Fruit fly (Drosophila melanogaster) whole organism, embryonic: Measurements from ENCODE around the gene CG15185.
A peak's percentile ranks its signal among the peaks of the same experiment; 100 is the strongest.

ENCODE experiments used
- Adf1 ChIP-seq: fragments of 200-800 bp; sonication (Bioruptor generic); IDR thresholded peaks from 2 replicates; pipeline ENCODE4 v1.3.6; 2022; ENCODE audit warnings: missing biosample characterization, missing genetic modification characterization
- Antp ChIP-seq: fragments of 200-800 bp; sonication (Bioruptor generic); optimal IDR thresholded peaks from 3 replicates; lab custom pipeline; 2016; ENCODE audit warnings: missing biosample characterization, missing genetic modification characterization
- Atf3 ChIP-seq: fragments of 200-800 bp; sonication (Bioruptor generic); optimal IDR thresholded peaks from 3 replicates; lab custom pipeline; 2016; ENCODE audit warnings: missing biosample characterization, missing genetic modification characterization
- CG10366 ChIP-seq: fragments of 200-800 bp; sonication (Bioruptor generic); IDR thresholded peaks from 2 replicates; pipeline ENCODE4 v1.3.6; 2022; ENCODE audit warnings: missing biosample characterization, missing genetic modification characterization
- CG10462 ChIP-seq: fragments of 200-800 bp; sonication (Bioruptor generic); optimal IDR thresholded peaks from 2 replicates; lab custom pipeline; 2016; ENCODE audit warnings: missing biosample characterization, missing genetic modification characterization
- CG10543 ChIP-seq: fragments of 200-800 bp; sonication (Bioruptor generic); optimal IDR thresholded peaks from 3 replicates; lab custom pipeline; 2017; ENCODE audit warnings: missing biosample characterization, mild to moderate bottlenecking, missing genetic modification characterization, moderate library complexity
- CG12104 ChIP-seq: fragments of 200-800 bp; sonication (Bioruptor generic); optimal IDR thresholded peaks from 3 replicates; lab custom pipeline; 2016; ENCODE audit warnings: missing biosample characterization, missing genetic modification characterization
- CG12155 ChIP-seq: fragments of 200-800 bp; sonication (Bioruptor generic); optimal IDR thresholded peaks from 3 replicates; lab custom pipeline; 2016; ENCODE audit warnings: missing biosample characterization, missing genetic modification characterization
- CG12219 ChIP-seq: fragments of 200-800 bp; sonication (Bioruptor generic); optimal IDR thresholded peaks from 3 replicates; lab custom pipeline; 2018; ENCODE audit warnings: missing biosample characterization, mild to moderate bottlenecking, missing genetic modification characterization
- CG12236 ChIP-seq: fragments of 200-800 bp; sonication (Bioruptor generic); optimal IDR thresholded peaks from 2 replicates; lab custom pipeline; 2016; ENCODE audit warnings: missing biosample characterization, missing genetic modification characterization
- CG13287 ChIP-seq: fragments of 200-800 bp; sonication (Bioruptor generic); IDR thresholded peaks from 2 replicates; pipeline ENCODE4 v1.3.6; 2022; ENCODE audit warnings: missing biosample characterization, missing genetic modification characterization; ENCODE audit not compliant: partially characterized antibody
- CG13296 ChIP-seq: fragments of 200-800 bp; sonication (Bioruptor generic); optimal IDR thresholded peaks from 3 replicates; lab custom pipeline; 2018; ENCODE audit warnings: missing biosample characterization, mild to moderate bottlenecking, missing genetic modification characterization
- CG14014 ChIP-seq: fragments of 200-800 bp; sonication (Bioruptor generic); IDR thresholded peaks from 2 replicates; pipeline ENCODE4 v1.3.6; 2022; ENCODE audit warnings: missing biosample characterization, missing genetic modification characterization
- CG14050 ChIP-seq: fragments of 200-800 bp; sonication (Bioruptor generic); IDR thresholded peaks from 3 replicates; pipeline ENCODE4 v1.3.6; 2022; ENCODE audit warnings: missing biosample characterization, missing genetic modification characterization
- CG14860 ChIP-seq: fragments of 200-800 bp; sonication (Bioruptor generic); IDR thresholded peaks from 3 replicates; pipeline ENCODE4 v1.3.6; 2022; ENCODE audit warnings: missing biosample characterization, missing genetic modification characterization; ENCODE audit not compliant: partially characterized antibody
- CG15479 ChIP-seq: fragments of 200-800 bp; sonication (Bioruptor generic); optimal IDR thresholded peaks from 3 replicates; lab custom pipeline; 2019; ENCODE audit warnings: missing biosample characterization, mild to moderate bottlenecking, missing genetic modification characterization, moderate library complexity
- CG17359 ChIP-seq: fragments of 200-800 bp; sonication (Bioruptor generic); optimal IDR thresholded peaks from 3 replicates; lab custom pipeline; 2018; ENCODE audit warnings: missing biosample characterization, mild to moderate bottlenecking, missing genetic modification characterization, moderate library complexity
- CG2129 ChIP-seq: fragments of 200-800 bp; sonication (Bioruptor generic); IDR thresholded peaks from 2 replicates; pipeline ENCODE4 v1.3.6; 2022; ENCODE audit warnings: missing biosample characterization, missing genetic modification characterization; ENCODE audit not compliant: partially characterized antibody
- CG2678 ChIP-seq: fragments of 200-800 bp; sonication (Bioruptor generic); optimal IDR thresholded peaks from 3 replicates; lab custom pipeline; 2019; ENCODE audit warnings: missing biosample characterization, mild to moderate bottlenecking, missing genetic modification characterization, moderate library complexity
- CG6654 ChIP-seq: fragments of 200-800 bp; sonication (Bioruptor generic); optimal IDR thresholded peaks from 2 replicates; lab custom pipeline; 2017; ENCODE audit warnings: missing biosample characterization, mild to moderate bottlenecking, missing genetic modification characterization
- CG7556 ChIP-seq: fragments of 200-800 bp; sonication (Bioruptor generic); optimal IDR thresholded peaks from 2 replicates; lab custom pipeline; 2017; ENCODE audit warnings: missing biosample characterization, mild to moderate bottlenecking, missing genetic modification characterization
- CG9876 ChIP-seq: fragments of 200-800 bp; sonication (Bioruptor generic); optimal IDR thresholded peaks from 2 replicates; lab custom pipeline; 2016; ENCODE audit warnings: missing biosample characterization, missing genetic modification characterization
- CG9932 ChIP-seq: fragments of 200-800 bp; sonication (Bioruptor generic); IDR thresholded peaks from 2 replicates; pipeline ENCODE4 v1.3.6; 2022; ENCODE audit warnings: missing biosample characterization, missing genetic modification characterization
- CTCF ChIP-seq: fragments of 200-800 bp; sonication (Bioruptor generic); optimal IDR thresholded peaks from 2 replicates; lab custom pipeline; 2017; ENCODE audit warnings: missing biosample characterization, mild to moderate bottlenecking, missing genetic modification characterization, moderate library complexity
- CoRest ChIP-seq: fragments of 200-800 bp; sonication (Bioruptor generic); optimal IDR thresholded peaks from 3 replicates; lab custom pipeline; 2018; ENCODE audit warnings: missing biosample characterization, mild to moderate bottlenecking, missing genetic modification characterization, moderate library complexity
- E2f2 ChIP-seq: fragments of 200-800 bp; sonication (Bioruptor generic); IDR thresholded peaks from 2 replicates; pipeline ENCODE4 v1.3.6; 2022; ENCODE audit warnings: missing biosample characterization, missing genetic modification characterization
- HLH4C ChIP-seq: fragments of 200-800 bp; sonication (Bioruptor generic); IDR thresholded peaks from 3 replicates; pipeline ENCODE4 v1.3.6; 2022; ENCODE audit warnings: missing biosample characterization, missing genetic modification characterization; ENCODE audit not compliant: partially characterized antibody
- HmgZ ChIP-seq: fragments of 200-800 bp; sonication (Bioruptor generic); optimal IDR thresholded peaks from 2 replicates; lab custom pipeline; 2018; ENCODE audit warnings: missing biosample characterization, mild to moderate bottlenecking, missing genetic modification characterization
- Hr3 ChIP-seq: fragments of 200-800 bp; sonication (Bioruptor generic); optimal IDR thresholded peaks from 3 replicates; lab custom pipeline; 2016; ENCODE audit warnings: missing biosample characterization, missing genetic modification characterization
- Jarid2 ChIP-seq: fragments of 200-800 bp; sonication (Bioruptor generic); optimal IDR thresholded peaks from 3 replicates; lab custom pipeline; 2017; ENCODE audit warnings: mild to moderate bottlenecking, missing biosample characterization, missing genetic modification reagents, missing genetic modification characterization
- Sox100B ChIP-seq: fragments of 200-800 bp; sonication (Bioruptor generic); optimal IDR thresholded peaks from 3 replicates; lab custom pipeline; 2018; ENCODE audit warnings: missing biosample characterization, mild to moderate bottlenecking, missing genetic modification characterization
- Usf ChIP-seq: fragments of 200-800 bp; sonication (Bioruptor generic); optimal IDR thresholded peaks from 2 replicates; lab custom pipeline; 2017; ENCODE audit warnings: missing genotype, missing biosample characterization, missing genetic modification characterization
- bowl ChIP-seq: fragments of 200-800 bp; sonication (Bioruptor generic); IDR thresholded peaks from 2 replicates; pipeline ENCODE4 v1.3.6; 2022; ENCODE audit warnings: missing biosample characterization, missing genetic modification characterization
- cas ChIP-seq: fragments of 200-800 bp; sonication (Bioruptor generic); IDR thresholded peaks from 2 replicates; pipeline ENCODE4 v1.3.6; 2022; ENCODE audit warnings: missing biosample characterization, missing genetic modification characterization
- dmrt11E ChIP-seq: fragments of 200-800 bp; sonication (Bioruptor generic); optimal IDR thresholded peaks from 3 replicates; lab custom pipeline; 2018; ENCODE audit warnings: missing biosample characterization, mild to moderate bottlenecking, missing genetic modification characterization, moderate library complexity
- en ChIP-seq: fragments of 200-800 bp; sonication (Bioruptor generic); optimal IDR thresholded peaks from 2 replicates; lab custom pipeline; 2016; ENCODE audit warnings: missing biosample characterization, missing genetic modification characterization
- eyg ChIP-seq: fragments of 200-800 bp; sonication (Bioruptor generic); optimal IDR thresholded peaks from 3 replicates; lab custom pipeline; 2016; ENCODE audit warnings: missing biosample characterization, missing genetic modification characterization
- fd96Cb ChIP-seq: fragments of 200-800 bp; sonication (Bioruptor generic); optimal IDR thresholded peaks from 2 replicates; lab custom pipeline; 2018; ENCODE audit warnings: missing biosample characterization, mild to moderate bottlenecking, missing genetic modification characterization, moderate library complexity
- grau ChIP-seq: fragments of 200-800 bp; optimal IDR thresholded peaks from 3 replicates; lab custom pipeline; 2019; ENCODE audit warnings: missing biosample characterization, mild to moderate bottlenecking, missing genetic modification characterization, moderate library complexity
- h ChIP-seq: fragments of >200 bp; optimal IDR thresholded peaks from 2 replicates; lab custom pipeline; 2017
- jing ChIP-seq: fragments of 200-800 bp; sonication (Bioruptor generic); optimal IDR thresholded peaks from 2 replicates; lab custom pipeline; 2018; ENCODE audit warnings: missing biosample characterization, mild to moderate bottlenecking, missing genetic modification characterization
- org-1 ChIP-seq: fragments of 200-800 bp; sonication (Bioruptor generic); optimal IDR thresholded peaks from 2 replicates; lab custom pipeline; 2017; ENCODE audit warnings: missing biosample characterization, missing genetic modification characterization
- otp ChIP-seq: fragments of 200-800 bp; sonication (Bioruptor generic); IDR thresholded peaks from 3 replicates; pipeline ENCODE4, ENCODE4 v1.3.6; 2022; ENCODE audit warnings: missing biosample characterization, missing genetic modification characterization
- phol ChIP-seq: fragments of 200-800 bp; sonication (Bioruptor generic); optimal IDR thresholded peaks from 3 replicates; lab custom pipeline; 2018; ENCODE audit warnings: missing biosample characterization, mild to moderate bottlenecking, missing genetic modification characterization, moderate library complexity
- schlank ChIP-seq: fragments of 200-800 bp; sonication (Bioruptor generic); optimal IDR thresholded peaks from 2 replicates; lab custom pipeline; 2018; ENCODE audit warnings: missing biosample characterization, mild to moderate bottlenecking, missing genetic modification characterization
- sens-2 ChIP-seq: fragments of 200-800 bp; sonication (Bioruptor generic); IDR thresholded peaks from 2 replicates; pipeline ENCODE4 v1.3.6; 2022; ENCODE audit warnings: missing biosample characterization, missing genetic modification characterization
- sim ChIP-seq: fragments of 200-800 bp; sonication (Bioruptor generic); IDR thresholded peaks from 2 replicates; pipeline ENCODE4 v1.3.6; 2022; ENCODE audit warnings: missing biosample characterization, missing genetic modification characterization
- ssp ChIP-seq: fragments of 200-800 bp; sonication (Bioruptor generic); IDR thresholded peaks from 2 replicates; pipeline ENCODE4 v1.3.6; 2022; ENCODE audit warnings: missing biosample characterization, missing genetic modification characterization
- stwl ChIP-seq: fragments of 200-800 bp; sonication (Bioruptor generic); optimal IDR thresholded peaks from 3 replicates; lab custom pipeline; 2018; ENCODE audit warnings: missing biosample characterization, mild to moderate bottlenecking, missing genetic modification characterization, moderate library complexity
- tup ChIP-seq: fragments of 200-800 bp; sonication (Bioruptor generic); optimal IDR thresholded peaks from 2 replicates; lab custom pipeline; 2016; ENCODE audit warnings: missing biosample characterization, mild to moderate bottlenecking, missing genetic modification characterization, moderate library complexity
- tx ChIP-seq: fragments of 200-800 bp; sonication (Bioruptor generic); optimal IDR thresholded peaks from 2 replicates; lab custom pipeline; 2016; ENCODE audit warnings: missing biosample characterization, missing genetic modification characterization
- wdn ChIP-seq: fragments of 200-800 bp; sonication (Bioruptor generic); IDR thresholded peaks from 2 replicates; pipeline ENCODE4 v1.3.6; 2022; ENCODE audit warnings: missing biosample characterization, missing genetic modification characterization
- zfh1 ChIP-seq: fragments of 200-800 bp; sonication (Bioruptor generic); IDR thresholded peaks from 3 replicates; pipeline ENCODE4 v1.3.6; 2022; ENCODE audit warnings: missing biosample characterization, missing genetic modification characterization

CG15185 gene

DNA sequence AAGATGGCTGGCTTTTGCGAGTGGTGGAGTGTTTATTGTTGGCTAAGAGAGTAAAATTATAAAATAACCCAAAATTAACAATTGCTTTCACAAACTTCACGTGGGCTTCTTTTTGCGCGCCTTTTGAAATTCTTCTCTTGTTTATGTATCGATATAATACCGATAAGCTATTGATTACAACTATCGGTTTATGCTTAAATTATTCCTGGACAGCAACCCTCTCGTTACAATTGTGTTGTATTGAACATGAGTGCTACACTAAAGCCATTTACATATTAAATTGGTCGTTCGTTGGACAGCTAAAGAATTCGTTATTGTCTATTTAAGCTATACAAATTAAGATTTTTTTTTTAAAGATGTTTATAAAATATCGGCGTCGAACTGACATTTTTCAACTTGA lies 6.8 kb downstream of the CG15185 start (continued):
- TF ChIP-seq CG15479 (GFP tag; lab: Kevin White, UChicago) (no peak), CG10366 (GFP tag; lab: Robert Waterston, UW) (no peak), E2f2 (0 out of 2 replicates have a peak, but pooled peaks have one; percentile 7), CG10543 (no peak), otp (GFP tag; lab: Robert Waterston, UW) (no peak), CG12219 (no peak), CoRest (tag; lab: Kevin White, UChicago) (no peak), Atf3 (GFP tag; lab: Kevin White, UChicago) (no peak), sens-2 (GFP tag; lab: Robert Waterston, UW) (no peak), tup (no peak), phol (no peak), org-1 (no peak), CG2129 (GFP tag; lab: Robert Waterston, UW) (no peak), HmgZ (tag; lab: Kevin White, UChicago) (no peak), CG2678 (tag; lab: Kevin White, UChicago) (no peak), CG13296 (GFP tag; lab: Kevin White, UChicago) (no peak), Usf (no peak), CG17359 (tag; lab: Kevin White, UChicago) (no peak), jing (GFP tag; lab: Kevin White, UChicago) (no peak), en (no peak), fd96Cb (tag; lab: Kevin White, UChicago) (no peak), CG10462 (GFP tag; lab: Kevin White, UChicago) (no peak), CG14860 (GFP tag; lab: Robert Waterston, UW) (no peak), bowl (GFP tag; lab: Robert Waterston, UW) (no peak), Hr3 (GFP tag; lab: Kevin White, UChicago) (no peak), sim (GFP tag; lab: Robert Waterston, UW) (no peak), dmrt11E (tag; lab: Kevin White, UChicago) (no peak), CG6654 (GFP tag; lab: Kevin White, UChicago) (no peak), CG7556 (GFP tag; lab: Kevin White, UChicago) (no peak), Sox100B (GFP tag; lab: Kevin White, UChicago) (no peak), stwl (tag; lab: Kevin White, UChicago) (peak; percentile 61), CG9932 (GFP tag; lab: Robert Waterston, UW) (no peak), CG13287 (GFP tag; lab: Robert Waterston, UW) (0 out of 2 replicates have a peak, but pooled peaks have one; percentile 11), tx (GFP tag; lab: Kevin White, UChicago) (no peak), CG12236 (GFP tag; lab: Kevin White, UChicago) (no peak), Adf1 (no peak), h (lab: Kevin White, UChicago) (no peak), eyg (GFP tag; lab: Kevin White, UChicago) (no peak), zfh1 (GFP tag; lab: Robert Waterston, UW) (no peak), HLH4C (0 out of 3 replicates have a peak, but pooled peaks have one; percentile 22), cas (GFP tag; lab: Robert Waterston, UW) (no peak), CTCF (GFP tag; lab: Kevin White, UChicago) (no peak), ssp (GFP tag; lab: Robert Waterston, UW) (no peak), CG9876 (GFP tag; lab: Kevin White, UChicago) (no peak), CG14050 (GFP tag; lab: Robert Waterston, UW) (no peak), grau (tag; lab: Kevin White, UChicago) (no peak), schlank (no peak), wdn (GFP tag; lab: Robert Waterston, UW) (no peak), CG12104 (GFP tag; lab: Kevin White, UChicago) (no peak), Antp (GFP tag; lab: Kevin White, UChicago) (no peak), CG14014 (no peak), CG12155 (GFP tag; lab: Kevin White, UChicago) (peak; percentile 63), Jarid2 (GFP tag; lab: Kevin White, UChicago) (no peak)
